Worm (Caenorhabditis elegans): Measurements from ENCODE around the gene che-12.

che-12 gene

ce11 chrV:10287260-10287659 is 19.9 kb downstream of the che-12 start, which contains the start of gene B0024.3:
Gene B0024.3, plus strand, starts transcription at chrV:10287560.
- TF ChIP-seq tbx-11 (GFP tag; IDR thresholded peaks at IDR 0.05) (no peak), tbx-37 (GFP tag; conservative IDR thresholded peaks at IDR 0.05) (no peak), scrt-1 (GFP tag; IDR thresholded peaks at IDR 0.05) (no peak), pes-1 (GFP tag; IDR thresholded peaks at IDR 0.05) (no peak), ama-1 (optimal IDR thresholded peaks at IDR 0.05) (no peak)

ce11 chrV:10285853-10286252 is 21.3 kb downstream of the che-12 start:
- TF ChIP-seq tbx-11 (GFP tag; IDR thresholded peaks at IDR 0.05) (no peak), flt-1 (GFP tag; IDR thresholded peaks at IDR 0.05) (no peak), tbx-37 (GFP tag; conservative IDR thresholded peaks at IDR 0.05) (no peak), ama-1 (optimal IDR thresholded peaks at IDR 0.05) (no peak), ets-7 (tag; optimal IDR thresholded peaks at IDR 0.05) (no peak), B0310.2 (tag; optimal IDR thresholded peaks at IDR 0.05) (no peak)

DNA sequence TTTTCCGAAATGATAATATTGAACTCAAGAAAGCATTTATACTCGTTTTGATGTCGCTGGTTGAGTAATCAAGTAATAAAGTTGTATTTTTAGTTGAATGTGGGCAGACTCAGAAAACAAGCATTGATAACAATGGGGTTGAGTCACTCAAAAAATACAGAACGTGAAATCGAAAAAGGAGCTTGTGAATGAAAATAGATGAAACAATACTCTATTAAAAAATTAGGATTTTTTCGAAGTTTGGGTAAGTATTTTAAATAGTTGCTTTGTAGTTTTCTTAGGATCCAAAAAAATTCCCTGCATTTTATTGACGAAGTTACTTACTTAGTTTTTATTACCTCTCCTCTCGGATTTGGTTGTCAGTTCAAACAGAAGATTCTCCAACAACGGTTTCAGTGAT is 23.7 kb downstream of the che-12 start, which contains the start of gene lys-3:
Gene lys-3, minus strand, starts transcription at position 101 of the 400 bp plus-strand sequence.
- TF ChIP-seq tbx-11 (GFP tag; IDR thresholded peaks at IDR 0.05): no peak
- TF ChIP-seq tra-4 (tag; optimal IDR thresholded peaks at IDR 0.05): no peak
- TF ChIP-seq hnd-1 (tag; optimal IDR thresholded peaks at IDR 0.05): no peak

DNA sequence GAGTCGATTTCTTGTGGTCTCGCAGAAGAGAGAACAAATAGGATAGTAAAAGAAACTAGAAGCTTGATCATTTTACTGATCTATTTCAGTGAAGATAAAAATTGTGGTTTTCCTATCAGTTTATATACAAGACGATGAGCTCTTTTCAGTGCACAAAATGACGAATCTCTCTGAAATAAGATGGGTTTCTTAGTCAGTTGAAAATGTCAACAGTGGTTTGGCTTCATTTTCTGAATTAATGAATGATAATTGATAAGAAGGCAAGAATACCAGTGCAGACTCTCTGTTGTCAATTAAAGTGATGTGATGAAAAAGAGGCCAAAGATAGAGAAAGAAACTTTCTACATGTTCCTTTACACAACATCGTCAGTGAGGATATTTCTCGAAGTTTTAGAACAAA is 25.8 kb downstream of the che-12 start, which contains the start of gene lys-2:
Gene lys-2, minus strand, starts transcription at position 101 of the 400 bp plus-strand sequence.
- no peak for TF ChIP-seq flt-1 (GFP tag; IDR thresholded peaks at IDR 0.05)
- TF ChIP-seq hmg-4 (GFP tag; optimal IDR thresholded peaks at IDR 0.05): no peak

DNA sequence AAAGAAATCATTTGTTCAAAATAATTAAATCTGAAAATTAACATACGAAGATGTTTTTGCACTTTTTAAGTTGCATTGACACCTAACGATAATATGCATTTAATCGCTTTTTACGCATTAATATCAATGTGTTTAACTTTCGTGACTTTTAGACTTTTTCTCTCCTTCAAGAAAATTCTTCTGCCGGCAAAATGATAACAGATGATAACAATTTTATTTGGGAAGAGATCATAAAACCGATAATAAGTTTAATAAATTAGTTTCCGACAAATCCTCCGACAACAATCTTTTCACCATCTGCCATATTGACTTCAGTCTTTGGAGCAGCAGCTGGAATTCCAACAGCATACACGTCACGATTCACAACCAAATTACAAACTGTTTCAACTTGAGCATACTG is 27.1 kb downstream of the che-12 start:
- no peak for TF ChIP-seq ama-1 (optimal IDR thresholded peaks at IDR 0.05)
- TF ChIP-seq pes-1 (GFP tag; IDR thresholded peaks at IDR 0.05): no peak
- no peak for TF ChIP-seq tra-4 (tag; optimal IDR thresholded peaks at IDR 0.05)
- no peak for TF ChIP-seq B0310.2 (tag; optimal IDR thresholded peaks at IDR 0.05)
- no peak for TF ChIP-seq ets-7 (tag; optimal IDR thresholded peaks at IDR 0.05)
- TF ChIP-seq hmbx-1 (tag; optimal IDR thresholded peaks at IDR 0.05): no peak
- TF ChIP-seq ceh-13 (GFP tag; optimal IDR thresholded peaks at IDR 0.05): no peak
- TF ChIP-seq hmg-4 (GFP tag; optimal IDR thresholded peaks at IDR 0.05): no peak
- no peak for TF ChIP-seq flt-1 (GFP tag; IDR thresholded peaks at IDR 0.05)
- TF ChIP-seq tbx-37 (GFP tag; conservative IDR thresholded peaks at IDR 0.05): no peak
- TF ChIP-seq aly-1 (tag; optimal IDR thresholded peaks at IDR 0.05): no peak

ce11 chrV:10277579-10277978 is 29.6 kb downstream of the che-12 start, which contains the start of gene lys-1:
Gene lys-1, plus strand, starts transcription at chrV:10277904.
- TF ChIP-seq tbx-37 (GFP tag; conservative IDR thresholded peaks at IDR 0.05) (no peak), tra-4 (tag; optimal IDR thresholded peaks at IDR 0.05) (no peak), pes-1 (GFP tag; IDR thresholded peaks at IDR 0.05) (no peak), aly-1 (tag; optimal IDR thresholded peaks at IDR 0.05) (no peak), F13C5.2 (tag; optimal IDR thresholded peaks at IDR 0.05) (no peak), hmbx-1 (tag; optimal IDR thresholded peaks at IDR 0.05) (no peak), hnd-1 (tag; optimal IDR thresholded peaks at IDR 0.05) (no peak), scrt-1 (GFP tag; IDR thresholded peaks at IDR 0.05) (no peak), sea-1 (GFP tag; conservative IDR thresholded peaks at IDR 0.05) (no peak), ceh-36 (tag; optimal IDR thresholded peaks at IDR 0.05) (no peak), hmg-4 (GFP tag; optimal IDR thresholded peaks at IDR 0.05) (no peak), ceh-13 (GFP tag; optimal IDR thresholded peaks at IDR 0.05) (no peak), B0310.2 (tag; optimal IDR thresholded peaks at IDR 0.05) (no peak), tbx-11 (GFP tag; IDR thresholded peaks at IDR 0.05) (no peak), ama-1 (optimal IDR thresholded peaks at IDR 0.05) (no peak), flt-1 (GFP tag; IDR thresholded peaks at IDR 0.05) (no peak), ets-7 (tag; optimal IDR thresholded peaks at IDR 0.05) (no peak)

ce11 chrV:10276038-10276437 is 31.1 kb downstream of the che-12 start:
- TF ChIP-seq B0310.2 (tag; optimal IDR thresholded peaks at IDR 0.05) (no peak), F13C5.2 (tag; optimal IDR thresholded peaks at IDR 0.05) (no peak), ama-1 (optimal IDR thresholded peaks at IDR 0.05) (no peak), ceh-36 (tag; optimal IDR thresholded peaks at IDR 0.05) (no peak)

ce11 chrV:10275619-10276018 is 31.6 kb downstream of the che-12 start, which contains the start of gene Y22F5A.11:
Gene Y22F5A.11, minus strand, starts transcription at chrV:10275646.
- TF ChIP-seq flt-1 (GFP tag; IDR thresholded peaks at IDR 0.05): no peak
- TF ChIP-seq hnd-1 (tag; optimal IDR thresholded peaks at IDR 0.05): no peak
- TF ChIP-seq F13C5.2 (tag; optimal IDR thresholded peaks at IDR 0.05): no peak
- no peak for TF ChIP-seq aly-1 (tag; optimal IDR thresholded peaks at IDR 0.05)
- no peak for TF ChIP-seq ceh-13 (GFP tag; optimal IDR thresholded peaks at IDR 0.05)
- no peak for TF ChIP-seq hmg-4 (GFP tag; optimal IDR thresholded peaks at IDR 0.05)
- no peak for TF ChIP-seq B0310.2 (tag; optimal IDR thresholded peaks at IDR 0.05)
- no peak for TF ChIP-seq ceh-36 (tag; optimal IDR thresholded peaks at IDR 0.05)
- TF ChIP-seq tra-4 (tag; optimal IDR thresholded peaks at IDR 0.05): no peak
- no peak for TF ChIP-seq ets-7 (tag; optimal IDR thresholded peaks at IDR 0.05)
- no peak for TF ChIP-seq tbx-11 (GFP tag; IDR thresholded peaks at IDR 0.05)
- TF ChIP-seq scrt-1 (GFP tag; IDR thresholded peaks at IDR 0.05): no peak
- no peak for TF ChIP-seq ama-1 (optimal IDR thresholded peaks at IDR 0.05)
- no peak for TF ChIP-seq tbx-37 (GFP tag; conservative IDR thresholded peaks at IDR 0.05)

ce11 chrV:10273837-10274236 is 33.3 kb downstream of the che-12 start:
- TF ChIP-seq scrt-1 (GFP tag; IDR thresholded peaks at IDR 0.05): no peak

Data from whole organism, early embryonic.